Worm (Caenorhabditis elegans): Measurements from ENCODE around the gene ZK945.6.

ZK945.6 gene

DNA sequence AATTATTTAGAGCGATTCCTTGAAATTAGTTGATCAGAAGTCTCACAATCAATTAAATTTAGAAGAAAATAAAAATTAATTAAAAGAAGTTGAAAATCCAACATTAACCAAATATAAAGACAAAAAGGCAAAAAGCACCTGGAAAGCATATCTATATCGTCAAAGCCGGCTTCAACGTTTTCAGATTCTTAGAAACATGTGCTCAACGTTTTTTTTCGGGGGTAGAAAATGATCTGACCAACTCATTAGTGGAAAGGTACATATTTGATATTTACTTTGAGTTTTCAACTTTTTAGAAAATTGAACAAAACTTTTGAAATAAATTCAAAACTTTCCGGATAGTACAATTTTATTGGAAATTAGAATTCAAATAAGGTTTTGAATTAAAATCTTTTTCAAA is 26.0 kb upstream of the ZK945.6 start:
- no peak for TF ChIP-seq T22C8.4 (GFP tag; IDR thresholded peaks at IDR 0.05)
- no peak for TF ChIP-seq flt-1 (GFP tag; IDR thresholded peaks at IDR 0.05)
- no peak for TF ChIP-seq klf-2 (GFP tag; conservative IDR thresholded peaks at IDR 0.05)

DNA sequence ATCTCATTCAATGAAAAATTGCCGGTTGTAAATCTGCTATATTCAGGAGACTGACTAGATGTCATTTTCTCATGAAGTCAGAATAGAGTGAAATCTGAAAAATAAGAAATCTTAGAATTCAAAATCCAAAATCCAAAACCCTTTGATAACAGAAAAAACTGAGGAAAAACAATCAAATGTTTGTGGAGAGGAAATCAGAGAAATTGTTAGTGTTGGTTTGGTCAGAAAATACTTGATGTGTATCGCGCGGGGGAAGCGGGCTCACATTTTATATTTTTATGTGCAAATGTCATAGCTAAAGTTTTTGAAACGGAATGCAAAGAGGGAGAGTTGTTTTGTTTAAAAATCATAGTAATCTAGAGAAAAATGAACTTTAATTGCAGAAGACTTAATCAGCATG is 25.0 kb upstream of the ZK945.6 start, which contains the start of gene F27E5.5:
F27E5.5 (minus strand) TSS at position 101 of the 400 bp plus-strand sequence.
- TF ChIP-seq ztf-29 (GFP tag; IDR thresholded peaks at IDR 0.05) (no peak), ref-1 (GFP tag; conservative IDR thresholded peaks at IDR 0.05) (no peak), flt-1 (GFP tag; IDR thresholded peaks at IDR 0.05) (no peak), T22C8.4 (GFP tag; IDR thresholded peaks at IDR 0.05) (no peak)

DNA sequence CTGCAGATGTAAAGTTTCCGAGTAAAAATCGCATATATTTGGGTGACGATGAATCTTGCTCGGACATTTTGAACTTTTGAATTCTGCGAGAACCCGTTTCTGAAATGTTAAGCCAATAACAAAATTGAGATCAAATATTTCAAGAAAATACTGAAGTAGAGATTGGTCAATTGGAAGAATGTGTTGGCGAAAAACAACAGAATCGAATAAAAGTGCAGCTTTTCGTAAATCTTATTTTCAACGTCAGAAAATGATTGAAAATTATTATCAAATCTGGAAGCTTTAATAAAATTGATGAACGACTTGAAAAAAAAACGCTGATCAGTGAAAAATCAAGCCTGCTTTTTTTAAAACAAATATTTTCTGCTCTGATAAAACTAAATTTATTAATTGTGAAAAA is 20.6 kb upstream of the ZK945.6 start, which contains the start of gene F27E5.8:
F27E5.8 (minus strand) TSS at position 101 of the 400 bp plus-strand sequence.
- no peak for TF ChIP-seq klf-2 (GFP tag; conservative IDR thresholded peaks at IDR 0.05)
- TF ChIP-seq med-1 (GFP tag; optimal IDR thresholded peaks at IDR 0.05; ENCODE audit: insufficient read depth), result no peak

DNA sequence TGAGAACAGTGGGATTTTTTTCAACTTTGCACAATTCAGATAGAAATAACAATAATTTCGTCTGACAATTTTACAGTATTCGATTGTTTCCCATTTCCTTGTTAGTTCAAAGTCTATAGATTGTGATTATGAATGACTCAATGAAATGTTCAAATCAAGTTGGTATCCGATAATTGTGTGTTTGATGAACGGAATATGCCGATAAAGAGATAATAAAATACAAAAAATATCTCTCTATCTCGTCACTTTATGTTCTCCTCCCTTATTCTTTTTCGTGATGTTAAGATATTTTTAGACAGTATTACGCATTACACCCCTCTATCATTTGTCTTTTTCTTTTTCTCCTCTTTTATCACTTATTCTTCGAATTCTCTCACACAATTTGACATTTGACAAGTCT is 15.7 kb upstream of the ZK945.6 start, which contains the start of gene F27E5.7:
F27E5.7 (plus strand) TSS at position 301 of the 400 bp plus-strand sequence.
- TF ChIP-seq ztf-23 (GFP tag; IDR thresholded peaks at IDR 0.05), result no peak
- no peak for TF ChIP-seq flt-1 (GFP tag; IDR thresholded peaks at IDR 0.05)
- TF ChIP-seq ztf-29 (GFP tag; IDR thresholded peaks at IDR 0.05), result no peak
- TF ChIP-seq T22C8.4 (GFP tag; IDR thresholded peaks at IDR 0.05), result no peak
- no peak for TF ChIP-seq ref-1 (GFP tag; conservative IDR thresholded peaks at IDR 0.05)
- no peak for TF ChIP-seq tab-1 (GFP tag; IDR thresholded peaks at IDR 0.05)
- TF ChIP-seq cog-1 (tag; optimal IDR thresholded peaks at IDR 0.05), result no peak
- TF ChIP-seq klf-2 (GFP tag; conservative IDR thresholded peaks at IDR 0.05), result no peak
- no peak for TF ChIP-seq med-1 (GFP tag; optimal IDR thresholded peaks at IDR 0.05; ENCODE audit: insufficient read depth)

DNA sequence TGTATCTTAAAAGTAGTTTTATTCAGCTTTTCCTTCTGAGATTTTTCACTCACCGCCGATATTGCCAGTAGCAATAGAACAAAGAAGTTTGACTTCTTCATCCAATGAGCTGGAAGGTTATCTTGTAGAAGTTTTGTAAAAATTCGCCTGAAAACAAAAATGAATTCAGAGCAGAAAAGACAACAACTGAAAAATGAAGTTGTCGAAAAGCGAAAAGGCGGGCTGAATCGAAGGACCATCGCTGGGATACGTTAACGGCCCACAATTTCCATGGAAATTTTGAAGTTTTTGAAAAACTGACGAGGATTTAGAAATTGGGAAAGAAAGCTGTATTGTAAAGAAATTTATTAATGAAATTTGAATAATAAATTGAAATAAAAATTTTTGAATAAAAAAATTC is 15.0 kb upstream of the ZK945.6 start, which contains the start of gene lov-1:
lov-1 (minus strand) TSS at position 101 of the 400 bp plus-strand sequence.
- TF ChIP-seq ztf-29 (GFP tag; IDR thresholded peaks at IDR 0.05), result no peak
- no peak for TF ChIP-seq klf-2 (GFP tag; conservative IDR thresholded peaks at IDR 0.05)
- no peak for TF ChIP-seq ref-1 (GFP tag; conservative IDR thresholded peaks at IDR 0.05)
- TF ChIP-seq cog-1 (tag; optimal IDR thresholded peaks at IDR 0.05), result no peak
- TF ChIP-seq tab-1 (GFP tag; IDR thresholded peaks at IDR 0.05), result no peak
- TF ChIP-seq ztf-23 (GFP tag; IDR thresholded peaks at IDR 0.05), result no peak
- no peak for TF ChIP-seq med-1 (GFP tag; optimal IDR thresholded peaks at IDR 0.05; ENCODE audit: insufficient read depth)
- TF ChIP-seq flt-1 (GFP tag; IDR thresholded peaks at IDR 0.05), result no peak
- TF ChIP-seq T22C8.4 (GFP tag; IDR thresholded peaks at IDR 0.05), result no peak

DNA sequence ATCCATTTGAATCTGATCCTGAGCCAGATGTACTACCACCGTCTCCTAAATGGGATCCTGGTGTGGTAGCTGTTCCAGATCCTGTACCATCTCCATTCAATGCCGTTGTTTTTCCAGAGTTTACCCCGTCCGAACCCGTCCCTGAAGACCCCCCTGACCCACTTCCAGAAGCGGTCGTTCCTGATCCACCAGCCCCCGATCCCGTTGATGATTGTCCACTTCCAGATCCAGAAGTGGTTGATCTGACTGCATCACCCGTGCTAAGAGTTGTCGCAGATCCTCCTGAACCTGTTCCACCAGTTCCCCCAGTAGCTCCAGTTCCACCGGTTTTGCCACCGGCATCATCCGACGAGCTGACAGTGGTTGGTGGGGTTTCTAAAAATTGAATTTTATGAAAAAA is 9.9 kb upstream of the ZK945.6 start:
- TF ChIP-seq ztf-23 (GFP tag; IDR thresholded peaks at IDR 0.05) (no peak), med-1 (GFP tag; optimal IDR thresholded peaks at IDR 0.05; ENCODE audit: insufficient read depth) (no peak), T22C8.4 (GFP tag; IDR thresholded peaks at IDR 0.05) (no peak), ref-1 (GFP tag; conservative IDR thresholded peaks at IDR 0.05) (no peak), tab-1 (GFP tag; IDR thresholded peaks at IDR 0.05) (no peak), flt-1 (GFP tag; IDR thresholded peaks at IDR 0.05) (no peak)

DNA sequence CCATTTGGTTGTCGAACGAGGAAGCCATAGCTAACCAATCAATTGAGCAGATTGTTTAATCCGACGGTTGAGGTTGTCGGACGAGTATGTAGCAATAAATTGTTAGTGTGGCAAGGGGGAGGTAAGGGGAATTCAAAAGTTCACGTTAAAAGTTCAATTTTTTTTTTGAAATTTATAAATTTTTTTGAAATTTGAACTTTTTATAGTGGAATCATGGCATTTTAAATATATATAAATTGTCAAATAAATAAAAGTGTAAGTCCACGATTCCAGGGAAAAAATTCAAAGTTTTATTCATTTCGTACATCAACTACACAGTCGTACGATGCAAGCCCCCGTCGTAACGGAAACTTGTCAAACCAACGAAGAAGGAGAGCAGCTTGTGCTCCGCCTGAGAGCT is 1.6 kb upstream of the ZK945.6 start, which contains the start of the genes ZK945.7 and ZK945.8:
ZK945.7 (minus strand) TSS at position 101 of the 400 bp plus-strand sequence.
ZK945.8 (plus strand) TSS at position 275 of the 400 bp plus-strand sequence.
- TF ChIP-seq ztf-29 (GFP tag; IDR thresholded peaks at IDR 0.05) (no peak), T22C8.4 (GFP tag; IDR thresholded peaks at IDR 0.05) (no peak), ref-1 (GFP tag; conservative IDR thresholded peaks at IDR 0.05) (no peak), flt-1 (GFP tag; IDR thresholded peaks at IDR 0.05) (no peak), ztf-23 (GFP tag; IDR thresholded peaks at IDR 0.05) (no peak), cog-1 (tag; optimal IDR thresholded peaks at IDR 0.05) (no peak), klf-2 (GFP tag; conservative IDR thresholded peaks at IDR 0.05) (no peak), tab-1 (GFP tag; IDR thresholded peaks at IDR 0.05) (no peak), med-1 (GFP tag; optimal IDR thresholded peaks at IDR 0.05; ENCODE audit: insufficient read depth) (no peak)

DNA sequence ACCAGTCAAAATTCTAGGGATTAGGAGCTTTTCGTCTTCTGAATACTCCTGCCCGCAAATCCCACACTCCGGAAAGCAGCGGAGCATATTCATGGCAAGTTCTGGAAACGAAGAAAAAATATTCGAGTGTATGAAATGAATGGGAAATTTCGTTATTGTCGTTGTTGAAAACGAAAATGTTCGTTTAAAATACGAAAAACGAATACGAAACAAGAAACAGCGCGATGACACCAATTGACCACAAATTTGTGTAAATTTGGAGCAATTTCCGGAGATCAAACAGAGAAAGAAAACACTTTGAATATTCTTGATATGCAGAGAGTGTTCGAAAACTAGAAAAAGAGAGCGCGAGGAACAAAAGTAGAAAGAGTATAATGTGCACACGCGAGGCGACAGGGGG is 1.2 kb downstream of the ZK945.6 start, which contains the start of gene ZK945.4:
ZK945.4 (minus strand) TSS at position 101 of the 400 bp plus-strand sequence.
- no peak for TF ChIP-seq ztf-23 (GFP tag; IDR thresholded peaks at IDR 0.05)
- no peak for TF ChIP-seq tab-1 (GFP tag; IDR thresholded peaks at IDR 0.05)
- no peak for TF ChIP-seq cog-1 (tag; optimal IDR thresholded peaks at IDR 0.05)
- no peak for TF ChIP-seq ztf-29 (GFP tag; IDR thresholded peaks at IDR 0.05)
- no peak for TF ChIP-seq ref-1 (GFP tag; conservative IDR thresholded peaks at IDR 0.05)
- no peak for TF ChIP-seq flt-1 (GFP tag; IDR thresholded peaks at IDR 0.05)
- no peak for TF ChIP-seq med-1 (GFP tag; optimal IDR thresholded peaks at IDR 0.05; ENCODE audit: insufficient read depth)
- no peak for TF ChIP-seq T22C8.4 (GFP tag; IDR thresholded peaks at IDR 0.05)

DNA sequence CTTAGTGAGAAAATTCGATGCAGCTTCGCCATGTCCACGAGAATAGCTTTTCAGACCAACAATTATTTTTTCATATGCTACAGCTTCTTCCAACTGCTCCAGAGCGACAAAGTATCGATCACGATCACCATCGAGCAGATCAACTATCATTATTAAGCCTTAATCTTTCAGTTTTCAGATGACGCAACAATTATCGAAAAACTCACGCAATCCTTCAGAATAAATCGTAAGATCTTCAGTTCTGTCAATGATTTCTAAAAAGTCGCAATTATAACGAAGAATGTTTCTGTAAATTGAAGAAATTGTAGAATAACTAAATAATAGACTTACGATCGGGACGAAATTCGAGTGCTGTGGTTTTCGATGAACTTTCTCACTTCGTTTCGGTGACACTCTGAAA is 3.6 kb downstream of the ZK945.6 start:
- TF ChIP-seq klf-2 (GFP tag; conservative IDR thresholded peaks at IDR 0.05), result no peak
- TF ChIP-seq ztf-23 (GFP tag; IDR thresholded peaks at IDR 0.05), result no peak
- TF ChIP-seq cog-1 (tag; optimal IDR thresholded peaks at IDR 0.05), result no peak
- no peak for TF ChIP-seq tab-1 (GFP tag; IDR thresholded peaks at IDR 0.05)
- no peak for TF ChIP-seq med-1 (GFP tag; optimal IDR thresholded peaks at IDR 0.05; ENCODE audit: insufficient read depth)
- TF ChIP-seq flt-1 (GFP tag; IDR thresholded peaks at IDR 0.05), result no peak
- TF ChIP-seq ztf-29 (GFP tag; IDR thresholded peaks at IDR 0.05), result no peak
- TF ChIP-seq T22C8.4 (GFP tag; IDR thresholded peaks at IDR 0.05), result no peak
- no peak for TF ChIP-seq ref-1 (GFP tag; conservative IDR thresholded peaks at IDR 0.05)

DNA sequence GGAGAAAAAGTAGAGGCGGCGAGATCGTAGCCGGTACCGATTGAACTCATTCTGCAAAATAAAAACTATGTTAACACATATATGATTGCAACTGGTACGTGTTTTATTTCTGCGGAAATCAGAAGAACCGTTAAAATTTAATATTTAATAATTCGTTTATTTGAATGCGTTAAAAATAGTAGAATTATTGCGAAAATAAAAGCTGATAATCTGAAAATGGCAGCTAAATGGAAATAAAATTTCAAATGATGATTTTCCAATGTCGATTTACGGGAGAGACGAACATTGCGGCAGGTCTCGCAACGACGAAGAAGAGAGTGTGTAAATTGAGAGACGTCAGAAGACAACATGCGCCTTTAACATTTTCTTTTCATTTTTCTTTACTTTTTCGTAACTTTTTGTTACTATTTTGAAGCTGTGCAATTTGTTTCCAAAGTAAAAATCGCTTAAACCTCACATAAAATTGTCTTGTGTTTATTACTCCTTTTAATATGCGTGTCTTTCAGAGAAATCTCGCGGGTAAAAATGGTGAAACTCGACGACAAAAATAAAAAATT is 6.9 kb downstream of the ZK945.6 start, which contains the start of the genes pas-7 and puf-12:
pas-7 (minus strand) TSS at position 51 of the 557 bp plus-strand sequence.
puf-12 (plus strand) TSS at position 507 of the 557 bp plus-strand sequence.
- TF ChIP-seq flt-1 (GFP tag; IDR thresholded peaks at IDR 0.05) (no peak), ztf-29 (GFP tag; IDR thresholded peaks at IDR 0.05) (no peak), ztf-23 (GFP tag; IDR thresholded peaks at IDR 0.05) (no peak), med-1 (GFP tag; optimal IDR thresholded peaks at IDR 0.05; ENCODE audit: insufficient read depth) (no peak)

Measured in whole organism, midembryonic.